Worm (Caenorhabditis elegans) whole organism, young adult: ENCODE results near the gene sedl-1.

Experiments
- ceh-100 ChIP-seq: fragments of 200-800 bp; sonication (Bioruptor generic); IDR thresholded peaks from 2 replicates; pipeline ENCODE4 v1.3.6; 2022; ENCODE audit warnings: missing genetic modification reagents, missing genetic modification characterization, missing compliant biosample characterization
- nhr-27 ChIP-seq: fragments of 200-800 bp; sonication (Bioruptor generic); optimal IDR thresholded peaks from 2 replicates; lab custom pipeline; 2018; ENCODE audit warnings: mild to moderate bottlenecking, missing genetic modification characterization, moderate library complexity, missing compliant biosample characterization

DNA sequence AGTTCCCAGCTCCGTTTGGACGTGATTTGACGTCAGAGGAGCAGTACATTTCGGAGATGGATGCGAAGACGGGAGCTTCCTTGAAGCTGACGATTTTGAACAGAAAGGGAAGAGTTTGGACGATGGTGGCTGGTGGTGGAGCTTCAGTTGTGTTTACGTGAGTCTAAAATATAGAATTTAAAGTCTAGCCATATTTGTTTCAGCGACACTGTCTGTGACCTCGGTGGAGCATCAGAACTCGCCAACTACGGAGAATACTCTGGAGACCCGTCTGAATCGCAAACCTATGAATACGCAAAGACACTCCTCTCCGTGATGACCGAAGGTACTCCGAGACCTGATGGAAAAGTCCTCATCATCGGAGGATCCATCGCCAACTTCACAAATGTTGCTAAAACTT lies 40.5 kb upstream of the sedl-1 start:
- TF ChIP-seq nhr-27 (tag; lab: Kevin White, UChicago) (no peak), ceh-100 (no peak)
